Fruit fly (Drosophila melanogaster): Measurements from ENCODE around the gene Rpt4.

DNA sequence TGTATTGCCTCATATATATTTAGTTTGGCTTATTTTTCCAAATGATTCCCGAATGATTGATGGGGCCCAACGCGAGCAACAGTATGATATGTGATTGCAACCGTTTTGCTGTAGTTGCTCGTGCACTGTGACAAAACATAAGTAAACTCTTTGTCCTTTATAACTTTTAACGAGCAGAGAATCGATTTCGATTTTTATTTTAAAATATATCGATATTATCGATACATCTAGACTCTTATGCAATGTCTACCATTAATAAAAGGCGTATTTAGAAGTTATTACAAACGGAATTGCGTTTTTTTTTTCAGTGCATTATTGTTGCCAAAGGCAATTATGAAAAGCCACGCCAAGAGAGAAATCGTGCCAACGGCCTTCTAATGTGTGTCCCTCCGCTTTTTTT, 24.5 kb upstream of the Rpt4 start:
- no peak for TF ChIP-seq psq (optimal IDR thresholded peaks at IDR 0.05)
- TF ChIP-seq pan (optimal IDR thresholded peaks at IDR 0.05): no peak
- no peak for TF ChIP-seq CG8478 (optimal IDR thresholded peaks at IDR 0.05)
- no peak for TF ChIP-seq usp (GFP tag; optimal IDR thresholded peaks at IDR 0.05)
- TF ChIP-seq EcR (GFP tag; optimal IDR thresholded peaks at IDR 0.05): no peak
- TF ChIP-seq Dll (optimal IDR thresholded peaks at IDR 0.05): no peak

All from whole organism.